Worm (Caenorhabditis elegans) whole organism, late embryonic: ENCODE data around the gene metl-6.
A peak's percentile ranks its signal among the peaks of the same experiment; 100 is the strongest.

Experiments
- C08G9.2 ChIP-seq: sonication (generic microtip); optimal IDR thresholded peaks from 2 replicates; lab custom pipeline; 2016; ENCODE audit warnings: mild to moderate bottlenecking, missing genetic modification characterization, moderate library complexity, missing compliant biosample characterization
- F13H6.1 ChIP-seq: sonication (generic microtip); optimal IDR thresholded peaks from 2 replicates; lab custom pipeline; 2016; ENCODE audit warnings: missing genetic modification characterization, missing compliant biosample characterization
- K09A11.1 ChIP-seq: sonication (generic microtip); optimal IDR thresholded peaks from 2 replicates; lab custom pipeline; 2017; ENCODE audit warnings: antibody characterized with exemption, mild to moderate bottlenecking, missing genetic modification characterization, missing compliant biosample characterization; ENCODE audit not compliant: insufficient read depth
- T23F11.4 ChIP-seq: fragments of 200-800 bp; sonication (Bioruptor generic); optimal IDR thresholded peaks from 2 replicates; lab custom pipeline; 2018; ENCODE audit warnings: mild to moderate bottlenecking, missing genetic modification characterization, missing compliant biosample characterization
- ahr-1 ChIP-seq: sonication (generic microtip); optimal IDR thresholded peaks from 2 replicates; lab custom pipeline; 2016; ENCODE audit warnings: missing genetic modification characterization, missing compliant biosample characterization
- ceh-19 ChIP-seq: fragments of 200-800 bp; sonication (Bioruptor generic); optimal IDR thresholded peaks from 2 replicates; lab custom pipeline; 2018; ENCODE audit warnings: mild to moderate bottlenecking, missing genetic modification characterization, missing compliant biosample characterization
- ceh-24 ChIP-seq: sonication (generic microtip); optimal IDR thresholded peaks from 2 replicates; lab custom pipeline; 2016; ENCODE audit warnings: mild to moderate bottlenecking, missing genetic modification characterization, missing compliant biosample characterization
- ceh-30 ChIP-seq: fragments of 150-350 bp; optimal IDR thresholded peaks from 2 replicates; lab custom pipeline; 2014; ENCODE audit warnings: missing biosample characterization, missing genetic modification characterization
- ceh-45 ChIP-seq: fragments of 200-800 bp; sonication (Bioruptor generic); IDR thresholded peaks from 2 replicates; pipeline ENCODE4 v1.3.6; 2022; ENCODE audit warnings: missing genetic modification reagents, missing genetic modification characterization, missing compliant biosample characterization
- ceh-6 ChIP-seq: fragments of 200-800 bp; sonication (Bioruptor generic); optimal IDR thresholded peaks from 2 replicates; lab custom pipeline; 2018; ENCODE audit warnings: mild to moderate bottlenecking, missing genetic modification characterization, missing compliant biosample characterization
- che-1 ChIP-seq: sonication (generic microtip); optimal IDR thresholded peaks from 2 replicates; lab custom pipeline; 2016; ENCODE audit warnings: mild to moderate bottlenecking, missing genetic modification characterization, missing compliant biosample characterization
- dmd-4 ChIP-seq: sonication (generic microtip); optimal IDR thresholded peaks from 2 replicates; lab custom pipeline; 2016; ENCODE audit warnings: borderline replicate concordance, missing genetic modification characterization, missing compliant biosample characterization
- elt-4 ChIP-seq: sonication (generic microtip); optimal IDR thresholded peaks from 2 replicates; lab custom pipeline; 2016; ENCODE audit warnings: missing genetic modification characterization, missing compliant biosample characterization
- hlh-15 ChIP-seq: sonication (generic microtip); optimal IDR thresholded peaks from 2 replicates; lab custom pipeline; 2016; ENCODE audit warnings: missing genetic modification characterization, missing compliant biosample characterization
- hlh-6 ChIP-seq: sonication (generic microtip); optimal IDR thresholded peaks from 2 replicates; lab custom pipeline; 2016; ENCODE audit warnings: missing genotype, missing genetic modification characterization, missing compliant biosample characterization
- lim-6 ChIP-seq: sonication (generic microtip); optimal IDR thresholded peaks from 2 replicates; lab custom pipeline; 2016; ENCODE audit warnings: missing genetic modification characterization, missing compliant biosample characterization
- lin-11 ChIP-seq: fragments of 200-800 bp; sonication (Bioruptor generic); optimal IDR thresholded peaks from 2 replicates; lab custom pipeline; 2018; ENCODE audit warnings: mild to moderate bottlenecking, missing genetic modification characterization, missing compliant biosample characterization
- nhr-232 ChIP-seq: sonication (generic microtip); optimal IDR thresholded peaks from 2 replicates; lab custom pipeline; 2016; ENCODE audit warnings: missing genetic modification characterization, missing compliant biosample characterization
- npax-4 ChIP-seq: sonication (generic microtip); optimal IDR thresholded peaks from 2 replicates; lab custom pipeline; 2016; ENCODE audit warnings: missing genetic modification characterization, missing compliant biosample characterization
- odd-2 ChIP-seq: sonication (generic microtip); optimal IDR thresholded peaks from 2 replicates; lab custom pipeline; 2017; ENCODE audit warnings: antibody characterized with exemption, mild to moderate bottlenecking, missing genetic modification characterization, missing compliant biosample characterization
- pag-3 ChIP-seq: sonication (generic microtip); optimal IDR thresholded peaks from 2 replicates; lab custom pipeline; 2016; ENCODE audit warnings: missing compliant biosample characterization, missing genetic modification characterization, borderline replicate concordance
- pha-4 ChIP-seq: fragments of 150-350 bp; optimal IDR thresholded peaks from 2 replicates; lab custom pipeline; 2018; ENCODE audit warnings: missing biosample characterization, missing genetic modification reagents, missing genetic modification characterization
- pqm-1 ChIP-seq: sonication (generic microtip); optimal IDR thresholded peaks from 2 replicates; lab custom pipeline; 2016; ENCODE audit warnings: missing genetic modification characterization, missing compliant biosample characterization
- pros-1 ChIP-seq: fragments of 150-350 bp; optimal IDR thresholded peaks from 2 replicates; lab custom pipeline; 2014; ENCODE audit warnings: missing biosample characterization, missing genetic modification reagents, missing genetic modification characterization
- ref-2 ChIP-seq: sonication (generic microtip); optimal IDR thresholded peaks from 2 replicates; lab custom pipeline; 2016; ENCODE audit warnings: missing genetic modification characterization, missing compliant biosample characterization
- sox-2 ChIP-seq: fragments of 200-800 bp; sonication (Bioruptor generic); IDR thresholded peaks from 2 replicates; pipeline ENCODE4 v1.3.6; 2022; ENCODE audit warnings: missing genetic modification reagents, missing genetic modification characterization, missing compliant biosample characterization
- tbx-2 ChIP-seq: sonication (generic microtip); optimal IDR thresholded peaks from 2 replicates; lab custom pipeline; 2016; ENCODE audit warnings: missing genetic modification characterization, missing compliant biosample characterization
- tbx-7 ChIP-seq: sonication (generic microtip); optimal IDR thresholded peaks from 2 replicates; lab custom pipeline; 2016; ENCODE audit warnings: missing genotype, missing genetic modification characterization, missing compliant biosample characterization
- ttx-3 ChIP-seq: sonication (generic microtip); optimal IDR thresholded peaks from 2 replicates; lab custom pipeline; 2016; ENCODE audit warnings: missing genetic modification reagents, missing genetic modification characterization, missing compliant biosample characterization
- unc-3 ChIP-seq, 2 experiments: fragments of 200-800 bp in 1 of 2; sonication (Bioruptor generic) in 1 of 2; sonication (generic microtip) in 1 of 2; conservative IDR thresholded peaks in 1 of 2; optimal IDR thresholded peaks in 1 of 2; 2 replicates each; pipeline versions ENCODE4 v1.3.6 to Lab custom; 2016 to 2022; ENCODE audit warnings: missing compliant biosample characterization in 2 of 2, missing genetic modification characterization in 2 of 2, missing genetic modification reagents in 1 of 2
- unc-42 ChIP-seq: sonication (generic microtip); optimal IDR thresholded peaks from 2 replicates; lab custom pipeline; 2016; ENCODE audit warnings: missing genotype, missing genetic modification characterization, missing compliant biosample characterization
- unc-55 ChIP-seq: sonication (generic microtip); optimal IDR thresholded peaks from 2 replicates; lab custom pipeline; 2017; ENCODE audit warnings: missing biosample characterization, missing genetic modification reagents, missing genetic modification characterization

metl-6 gene

ce11 chrIII:3921646-3922328 lies at the start of gene metl-6, which contains the start of gene nit-1:
Gene metl-6 (minus strand): TSS chrIII:3921711.
Gene nit-1 (plus strand): TSS chrIII:3922207.
- no peak for TF ChIP-seq dmd-4 (tag; lab: Kevin White, UChicago)

- no peak for TF ChIP-seq ref-2 (tag; lab: Kevin White, UChicago)
- TF ChIP-seq unc-42 (tag; lab: Kevin White, UChicago) = peak; percentile 89
- TF ChIP-seq, all 69 proteins: peak for 1
Measured at ce11 chrIII:3970395-3970794, 48.9 kb upstream of the metl-6 start.

- TF ChIP-seq ceh-24 (no peak), ttx-3 (tag; lab: Kevin White, UChicago) (no peak), hlh-6 (tag; lab: Kevin White, UChicago) (no peak), sox-2 (GFP tag; lab: Robert Waterston, UW) (no peak), dmd-4 (tag; lab: Kevin White, UChicago) (no peak), pros-1 (tag; lab: Kevin White, UChicago) (no peak), unc-3 (GFP tag; conservative IDR thresholded peaks at IDR 0.05; lab: Robert Waterston, UW) (no peak), unc-3 (tag; optimal IDR thresholded peaks at IDR 0.05; lab: Kevin White, UChicago) (no peak), hlh-15 (tag; lab: Kevin White, UChicago) (no peak), ceh-30 (tag; lab: Kevin White, UChicago) (no peak)
Measured at ce11 chrIII:3969133-3969532, 47.6 kb upstream of the metl-6 start.

DNA sequence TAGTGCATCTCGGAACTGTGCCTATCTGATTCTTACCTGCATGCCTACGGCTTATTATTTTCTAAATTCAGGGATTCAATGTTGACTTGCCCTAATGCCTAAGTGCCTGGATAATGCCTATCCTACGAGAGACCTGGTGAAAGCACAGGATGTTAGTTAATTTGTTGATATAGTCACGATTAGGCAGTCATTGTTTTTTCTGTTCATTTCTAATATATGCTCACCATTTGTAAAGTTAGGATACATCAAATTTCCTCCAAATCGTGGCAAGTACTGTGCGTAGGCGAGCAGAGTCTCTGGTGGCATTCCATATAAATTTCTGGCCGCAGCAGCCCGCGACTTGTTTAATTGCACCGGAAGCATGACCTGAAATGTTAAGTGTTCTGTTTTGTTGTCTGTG lies 44.6 kb upstream of the metl-6 start:
- TF ChIP-seq ceh-19 (GFP tag; lab: Kevin White, UChicago) (no peak), che-1 (tag; lab: Kevin White, UChicago) (no peak), ceh-30 (tag; lab: Kevin White, UChicago) (no peak), tbx-2 (tag; lab: Kevin White, UChicago) (no peak), nhr-232 (tag; lab: Kevin White, UChicago) (no peak), pha-4 (tag; lab: Kevin White, UChicago) (no peak), hlh-6 (tag; lab: Kevin White, UChicago) (no peak), lin-11 (no peak), unc-3 (GFP tag; conservative IDR thresholded peaks at IDR 0.05; lab: Robert Waterston, UW) (no peak), unc-3 (tag; optimal IDR thresholded peaks at IDR 0.05; lab: Kevin White, UChicago) (no peak), ref-2 (tag; lab: Kevin White, UChicago) (no peak), unc-42 (tag; lab: Kevin White, UChicago) (no peak), sox-2 (GFP tag; lab: Robert Waterston, UW) (no peak), ceh-6 (GFP tag; lab: Kevin White, UChicago) (no peak), K09A11.1 (tag; lab: Kevin White, UChicago) (no peak)

ce11 chrIII:3964237-3964636 lies 42.7 kb upstream of the metl-6 start, which contains the start of gene R10E9.2:
Gene R10E9.2 (minus strand): TSS chrIII:3964337.
- TF ChIP-seq pros-1 (tag; lab: Kevin White, UChicago) (no peak), T23F11.4 (GFP tag; lab: Kevin White, UChicago) (no peak), nhr-232 (tag; lab: Kevin White, UChicago) (no peak), C08G9.2 (tag; lab: Kevin White, UChicago) (no peak), tbx-7 (tag; lab: Kevin White, UChicago) (no peak), lim-6 (no peak), unc-55 (no peak), odd-2 (tag; lab: Kevin White, UChicago) (no peak), ahr-1 (tag; lab: Kevin White, UChicago) (no peak), pag-3 (no peak), npax-4 (tag; lab: Kevin White, UChicago) (no peak), ttx-3 (tag; lab: Kevin White, UChicago) (no peak), K09A11.1 (tag; lab: Kevin White, UChicago) (no peak), pqm-1 (no peak), unc-3 (GFP tag; conservative IDR thresholded peaks at IDR 0.05; lab: Robert Waterston, UW) (no peak), unc-3 (tag; optimal IDR thresholded peaks at IDR 0.05; lab: Kevin White, UChicago) (no peak), sox-2 (GFP tag; lab: Robert Waterston, UW) (no peak), elt-4 (tag; lab: Kevin White, UChicago) (no peak), ceh-45 (GFP tag; lab: Robert Waterston, UW) (no peak), F13H6.1 (tag; lab: Kevin White, UChicago) (no peak)
